Fruit fly (Drosophila melanogaster) whole organism, embryonic: ENCODE data around the gene ND-39.
A peak's percentile ranks its signal among the peaks of the same experiment; 100 is the strongest.

Experiments
- Atf3 ChIP-seq: fragments of 200-800 bp; sonication (Bioruptor generic); optimal IDR thresholded peaks from 3 replicates; lab custom pipeline; 2016; ENCODE audit warnings: missing biosample characterization, missing genetic modification characterization
- Atf6 ChIP-seq: fragments of 200-800 bp; sonication (Bioruptor generic); IDR thresholded peaks from 2 replicates; pipeline ENCODE4 v1.3.6; 2022; ENCODE audit warnings: missing biosample characterization, missing genetic modification characterization
- B-H1 ChIP-seq: fragments of 200-800 bp; sonication (Bioruptor generic); IDR thresholded peaks from 3 replicates; pipeline ENCODE4 v1.3.6; 2022; ENCODE audit warnings: missing biosample characterization, missing genetic modification characterization
- C15 ChIP-seq: fragments of 200-800 bp; sonication (Bioruptor generic); IDR thresholded peaks from 3 replicates; pipeline ENCODE4 v1.3.6; 2022; ENCODE audit warnings: missing biosample characterization, missing genetic modification characterization
- CG10267 ChIP-seq: fragments of 200-800 bp; sonication (Bioruptor generic); optimal IDR thresholded peaks from 2 replicates; lab custom pipeline; 2018; ENCODE audit warnings: missing biosample characterization, mild to moderate bottlenecking, missing genetic modification characterization, moderate library complexity
- CG10366 ChIP-seq: fragments of 200-800 bp; sonication (Bioruptor generic); IDR thresholded peaks from 2 replicates; pipeline ENCODE4 v1.3.6; 2022; ENCODE audit warnings: missing biosample characterization, missing genetic modification characterization
- CG10543 ChIP-seq: fragments of 200-800 bp; sonication (Bioruptor generic); optimal IDR thresholded peaks from 3 replicates; lab custom pipeline; 2017; ENCODE audit warnings: missing biosample characterization, mild to moderate bottlenecking, missing genetic modification characterization, moderate library complexity
- CG11456 ChIP-seq: fragments of 200-800 bp; sonication (Bioruptor generic); IDR thresholded peaks from 3 replicates; pipeline ENCODE4 v1.3.6; 2022; ENCODE audit warnings: missing biosample characterization, missing genetic modification characterization
- CG12155 ChIP-seq: fragments of 200-800 bp; sonication (Bioruptor generic); optimal IDR thresholded peaks from 3 replicates; lab custom pipeline; 2016; ENCODE audit warnings: missing biosample characterization, missing genetic modification characterization
- CG12236 ChIP-seq: fragments of 200-800 bp; sonication (Bioruptor generic); optimal IDR thresholded peaks from 2 replicates; lab custom pipeline; 2016; ENCODE audit warnings: missing biosample characterization, missing genetic modification characterization
- CG15269 ChIP-seq: fragments of 200-800 bp; sonication (Bioruptor generic); optimal IDR thresholded peaks from 2 replicates; lab custom pipeline; 2018; ENCODE audit warnings: missing biosample characterization, mild to moderate bottlenecking, missing genetic modification characterization, moderate library complexity
- CG15479 ChIP-seq: fragments of 200-800 bp; sonication (Bioruptor generic); optimal IDR thresholded peaks from 3 replicates; lab custom pipeline; 2019; ENCODE audit warnings: missing biosample characterization, mild to moderate bottlenecking, missing genetic modification characterization, moderate library complexity
- CG16779 ChIP-seq: fragments of 200-800 bp; sonication (Bioruptor generic); IDR thresholded peaks from 2 replicates; pipeline ENCODE4 v1.3.6; 2022; ENCODE audit warnings: missing biosample characterization, missing genetic modification characterization
- CG17568 ChIP-seq: fragments of 200-800 bp; sonication (Bioruptor generic); optimal IDR thresholded peaks from 2 replicates; lab custom pipeline; 2018; ENCODE audit warnings: missing biosample characterization, mild to moderate bottlenecking, missing genetic modification characterization, moderate library complexity
- CG18011 ChIP-seq: fragments of 200-800 bp; sonication (Bioruptor generic); optimal IDR thresholded peaks from 2 replicates; lab custom pipeline; 2017; ENCODE audit warnings: missing biosample characterization, missing genetic modification characterization, mild to moderate bottlenecking, moderate library complexity, missing genotype
- CG18262 ChIP-seq: fragments of 200-800 bp; optimal IDR thresholded peaks from 3 replicates; lab custom pipeline; 2019; ENCODE audit warnings: missing biosample characterization, mild to moderate bottlenecking, missing genetic modification characterization, moderate library complexity
- CG18599 ChIP-seq: fragments of 200-800 bp; sonication (Bioruptor generic); optimal IDR thresholded peaks from 3 replicates; lab custom pipeline; 2017; ENCODE audit warnings: missing biosample characterization, missing genetic modification characterization, mild to moderate bottlenecking, moderate library complexity, missing genetic modification reagents
- CG2116 ChIP-seq: fragments of 200-800 bp; sonication (Bioruptor generic); optimal IDR thresholded peaks from 3 replicates; lab custom pipeline; 2018; ENCODE audit warnings: missing biosample characterization, mild to moderate bottlenecking, missing genetic modification characterization
- CG5180 ChIP-seq: fragments of 200-800 bp; sonication (Bioruptor generic); optimal IDR thresholded peaks from 3 replicates; lab custom pipeline; 2017; ENCODE audit warnings: missing biosample characterization, missing genetic modification characterization, mild to moderate bottlenecking, moderate library complexity, missing genetic modification reagents
- CG5245 ChIP-seq: fragments of 200-800 bp; sonication (Bioruptor generic); optimal IDR thresholded peaks from 3 replicates; lab custom pipeline; 2016; ENCODE audit warnings: missing biosample characterization, missing genetic modification characterization
- CG7928 ChIP-seq: fragments of 200-800 bp; sonication (Bioruptor generic); optimal IDR thresholded peaks from 2 replicates; lab custom pipeline; 2017; ENCODE audit warnings: missing biosample characterization, mild to moderate bottlenecking, missing genetic modification characterization
- CG8290 ChIP-seq, 3 experiments: fragments of 200-800 bp; sonication (Bioruptor generic); optimal IDR thresholded peaks; 2 replicates each; lab custom pipeline; 2016 to 2019; ENCODE audit warnings: missing biosample characterization in 3 of 3, missing genetic modification characterization in 3 of 3, mild to moderate bottlenecking in 2 of 3, moderate library complexity in 1 of 3
- CG9437 ChIP-seq: fragments of 200-800 bp; sonication (Bioruptor generic); optimal IDR thresholded peaks from 2 replicates; lab custom pipeline; 2018; ENCODE audit warnings: missing biosample characterization, mild to moderate bottlenecking, missing genetic modification characterization
- HLH3B ChIP-seq: fragments of 200-800 bp; sonication (Bioruptor generic); IDR thresholded peaks from 2 replicates; pipeline ENCODE4 v1.3.6; 2022; ENCODE audit warnings: missing biosample characterization, missing genetic modification characterization
- MBD-R2 ChIP-seq: fragments of 200-800 bp; sonication (Bioruptor generic); IDR thresholded peaks from 2 replicates; pipeline ENCODE4 v1.3.6; 2022; ENCODE audit warnings: missing biosample characterization, missing genetic modification characterization
- Poxn ChIP-seq: fragments of 200-800 bp; sonication (Bioruptor generic); IDR thresholded peaks from 2 replicates; pipeline ENCODE4 v1.3.6; 2022; ENCODE audit warnings: missing biosample characterization, missing genetic modification characterization
- ab ChIP-seq: fragments of 200-800 bp; sonication (Bioruptor generic); optimal IDR thresholded peaks from 2 replicates; lab custom pipeline; 2016; ENCODE audit warnings: missing biosample characterization, missing genetic modification characterization
- bbx ChIP-seq: fragments of 200-800 bp; sonication (Bioruptor generic); IDR thresholded peaks from 2 replicates; pipeline ENCODE4 v1.3.6; 2022; ENCODE audit warnings: missing biosample characterization, missing genetic modification characterization; ENCODE audit not compliant: partially characterized antibody
- bigmax ChIP-seq: fragments of 200-800 bp; sonication (Bioruptor generic); optimal IDR thresholded peaks from 2 replicates; lab custom pipeline; 2018; ENCODE audit warnings: missing biosample characterization, mild to moderate bottlenecking, missing genetic modification characterization
- bsh ChIP-seq, 2 experiments: fragments of 200-800 bp; sonication (Bioruptor generic); optimal IDR thresholded peaks; 2 replicates each; lab custom pipeline; 2017 to 2018; ENCODE audit warnings: mild to moderate bottlenecking in 2 of 2, missing biosample characterization in 2 of 2, missing genetic modification characterization in 2 of 2, moderate library complexity in 1 of 2
- btn ChIP-seq: fragments of 200-800 bp; sonication (Bioruptor generic); optimal IDR thresholded peaks from 2 replicates; lab custom pipeline; 2016; ENCODE audit warnings: missing biosample characterization, missing genetic modification characterization
- cas ChIP-seq: fragments of 200-800 bp; sonication (Bioruptor generic); IDR thresholded peaks from 2 replicates; pipeline ENCODE4 v1.3.6; 2022; ENCODE audit warnings: missing biosample characterization, missing genetic modification characterization
- da ChIP-seq: fragments of 200-800 bp; sonication (Bioruptor generic); optimal IDR thresholded peaks from 2 replicates; lab custom pipeline; 2016; ENCODE audit warnings: missing biosample characterization, missing genetic modification characterization
- danr ChIP-seq: fragments of 200-800 bp; sonication (Bioruptor generic); IDR thresholded peaks from 2 replicates; pipeline ENCODE4 v1.3.6; 2022; ENCODE audit warnings: missing biosample characterization, missing genetic modification characterization
- fd64A ChIP-seq: fragments of 200-800 bp; sonication (Bioruptor generic); optimal IDR thresholded peaks from 3 replicates; lab custom pipeline; 2018; ENCODE audit warnings: missing biosample characterization, mild to moderate bottlenecking, missing genetic modification characterization
- fru ChIP-seq: fragments of >200 bp; optimal IDR thresholded peaks from 2 replicates; lab custom pipeline; 2017
- ftz-f1 ChIP-seq: fragments of 200-800 bp; sonication (Bioruptor generic); optimal IDR thresholded peaks from 2 replicates; lab custom pipeline; 2016; ENCODE audit warnings: missing biosample characterization, missing genetic modification characterization
- h ChIP-seq: fragments of >200 bp; optimal IDR thresholded peaks from 2 replicates; lab custom pipeline; 2017
- knrl ChIP-seq: fragments of 200-800 bp; sonication (Bioruptor generic); IDR thresholded peaks from 3 replicates; pipeline ENCODE4 v1.3.6; 2022; ENCODE audit warnings: missing biosample characterization, missing genetic modification characterization; ENCODE audit not compliant: partially characterized antibody
- nom ChIP-seq: fragments of 200-800 bp; sonication (Bioruptor generic); optimal IDR thresholded peaks from 2 replicates; lab custom pipeline; 2017; ENCODE audit warnings: missing biosample characterization, missing genetic modification characterization, mild to moderate bottlenecking, moderate library complexity, missing genetic modification reagents
- onecut ChIP-seq: fragments of 200-800 bp; sonication (Bioruptor generic); IDR thresholded peaks from 2 replicates; pipeline ENCODE4 v1.3.6; 2022; ENCODE audit warnings: missing biosample characterization, missing genetic modification characterization
- phol ChIP-seq: fragments of 200-800 bp; sonication (Bioruptor generic); optimal IDR thresholded peaks from 3 replicates; lab custom pipeline; 2018; ENCODE audit warnings: missing biosample characterization, mild to moderate bottlenecking, missing genetic modification characterization, moderate library complexity
- prd ChIP-seq, 3 experiments: fragments of >200 bp in 2 of 3; fragments of 200-800 bp in 1 of 3; sonication (Bioruptor generic) in 1 of 3; optimal IDR thresholded peaks in 2 of 3; IDR thresholded peaks in 1 of 3; 2 replicates in 2 of 3; 3 replicates in 1 of 3; pipeline versions ENCODE4 v1.3.6 to Lab custom; 2017 to 2022; ENCODE audit warnings: missing biosample characterization in 1 of 3, missing genetic modification characterization in 1 of 3
- pros ChIP-seq: fragments of 200-800 bp; sonication (Bioruptor generic); optimal IDR thresholded peaks from 3 replicates; lab custom pipeline; 2019; ENCODE audit warnings: missing biosample characterization, mild to moderate bottlenecking, missing genetic modification characterization, moderate library complexity
- sens-2 ChIP-seq: fragments of 200-800 bp; sonication (Bioruptor generic); IDR thresholded peaks from 2 replicates; pipeline ENCODE4 v1.3.6; 2022; ENCODE audit warnings: missing biosample characterization, missing genetic modification characterization
- ssp ChIP-seq: fragments of 200-800 bp; sonication (Bioruptor generic); IDR thresholded peaks from 2 replicates; pipeline ENCODE4 v1.3.6; 2022; ENCODE audit warnings: missing biosample characterization, missing genetic modification characterization
- tgo ChIP-seq: fragments of 200-800 bp; sonication (Bioruptor generic); IDR thresholded peaks from 3 replicates; pipeline ENCODE4 v1.3.6; 2022; ENCODE audit warnings: missing biosample characterization, missing genetic modification characterization
- zfh1 ChIP-seq: fragments of 200-800 bp; sonication (Bioruptor generic); IDR thresholded peaks from 3 replicates; pipeline ENCODE4 v1.3.6; 2022; ENCODE audit warnings: missing biosample characterization, missing genetic modification characterization

ND-39 gene

dm6 chr3L:20442674-20443313 lies 49.1 kb upstream of the ND-39 start (continued):
- no peak for TF ChIP-seq B-H1 (GFP tag; lab: Robert Waterston, UW)
- no peak for TF ChIP-seq CG16779 (GFP tag; lab: Robert Waterston, UW)
- no peak for TF ChIP-seq CG10543
- TF ChIP-seq phol (tag; lab: Kevin White, UChicago): no peak
- no peak for TF ChIP-seq Atf3 (GFP tag; lab: Kevin White, UChicago)
- no peak for TF ChIP-seq CG8290 (GFP tag; optimal IDR thresholded peaks at IDR 0.05; lab: Kevin White, UChicago)
- no peak for TF ChIP-seq CG8290 (tag; optimal IDR thresholded peaks at IDR 0.05; lab: Kevin White, UChicago)
- no peak for TF ChIP-seq bigmax (GFP tag; lab: Kevin White, UChicago)
- no peak for TF ChIP-seq CG17568 (GFP tag; lab: Kevin White, UChicago)
- TF ChIP-seq CG10267: no peak
- no peak for TF ChIP-seq btn (GFP tag; lab: Kevin White, UChicago)
- TF ChIP-seq nom (GFP tag; lab: Kevin White, UChicago): peak; percentile 16
- TF ChIP-seq Atf6 (GFP tag; lab: Robert Waterston, UW): no peak
- no peak for TF ChIP-seq CG10366 (GFP tag; lab: Robert Waterston, UW)
- no peak for TF ChIP-seq bsh (GFP tag; optimal IDR thresholded peaks at IDR 0.05; lab: Kevin White, UChicago)
- no peak for TF ChIP-seq knrl
- TF ChIP-seq CG18599 (GFP tag; lab: Kevin White, UChicago): no peak
- TF ChIP-seq CG7928 (GFP tag; lab: Kevin White, UChicago): no peak
- TF ChIP-seq ssp (GFP tag; lab: Robert Waterston, UW): no peak
- TF ChIP-seq CG18262 (tag; lab: Kevin White, UChicago): no peak
- no peak for TF ChIP-seq danr
- no peak for TF ChIP-seq CG5180
- no peak for TF ChIP-seq MBD-R2 (GFP tag; lab: Robert Waterston, UW)
- TF ChIP-seq, all 482 proteins: peak for 20

dm6 chr3L:20444815-20445519 lies 46.9 kb upstream of the ND-39 start:
- TF ChIP-seq fru (no peak), CG12155 (GFP tag; lab: Kevin White, UChicago) (peak; percentile 56), CG15479 (no peak), CG9437 (GFP tag; lab: Kevin White, UChicago) (peak; percentile 82), CG2116 (peak; percentile 52), zfh1 (GFP tag; lab: Robert Waterston, UW) (peak; percentile 94), CG12236 (GFP tag; lab: Kevin White, UChicago) (no peak), tgo (GFP tag; lab: Robert Waterston, UW) (peak; percentile 91), CG18011 (peak; percentile 60), CG5245 (peak; percentile 80), bbx (GFP tag; lab: Robert Waterston, UW) (0 out of 2 replicates have a peak, but pooled peaks have one; percentile 32), HLH3B (GFP tag; lab: Robert Waterston, UW) (peak; percentile 90), bsh (GFP tag; optimal IDR thresholded peaks at IDR 0.05; lab: Kevin White, UChicago) (peak; percentile 78 to 89), ab (no peak), prd (optimal IDR thresholded peaks at IDR 0.05; lab: Kevin White, UChicago) (no peak), prd (GFP tag; IDR thresholded peaks at IDR 0.05; lab: Robert Waterston, UW) (peak; percentile 94), da (GFP tag; lab: Kevin White, UChicago) (no peak), h (lab: Kevin White, UChicago) (no peak), cas (peak; percentile 73), C15 (peak; percentile 80; the same call in 2 of the 3 replicates), pros (no peak), Poxn (0 out of 2 replicates have a peak, but pooled peaks have one; percentile 37), fd64A (GFP tag; lab: Kevin White, UChicago) (peak; percentile 68), onecut (peak; percentile 75), sens-2 (peak; percentile 72), CG11456 (GFP tag; lab: Robert Waterston, UW) (peak; percentile 88), CG15269 (peak; percentile 89), ftz-f1 (GFP tag; lab: Kevin White, UChicago) (peak; percentile 3)
